Worm (Caenorhabditis elegans) whole organism, late embryonic: ENCODE data around the gene uig-1.

Experiments used
- C08G9.2 ChIP-seq: sonication (generic microtip); optimal IDR thresholded peaks from 2 replicates; lab custom pipeline; 2016; ENCODE audit warnings: mild to moderate bottlenecking, missing genetic modification characterization, moderate library complexity, missing compliant biosample characterization
- F13H6.1 ChIP-seq: sonication (generic microtip); optimal IDR thresholded peaks from 2 replicates; lab custom pipeline; 2016; ENCODE audit warnings: missing genetic modification characterization, missing compliant biosample characterization
- K02D7.2 ChIP-seq: sonication (generic microtip); optimal IDR thresholded peaks from 2 replicates; lab custom pipeline; 2017; ENCODE audit warnings: mild to moderate bottlenecking, missing genetic modification characterization, missing compliant biosample characterization
- K09A11.1 ChIP-seq: sonication (generic microtip); optimal IDR thresholded peaks from 2 replicates; lab custom pipeline; 2017; ENCODE audit warnings: antibody characterized with exemption, mild to moderate bottlenecking, missing genetic modification characterization, missing compliant biosample characterization; ENCODE audit not compliant: insufficient read depth
- T23F11.4 ChIP-seq: fragments of 200-800 bp; sonication (Bioruptor generic); optimal IDR thresholded peaks from 2 replicates; lab custom pipeline; 2018; ENCODE audit warnings: mild to moderate bottlenecking, missing genetic modification characterization, missing compliant biosample characterization
- Y22D7AL.16 ChIP-seq: sonication (generic microtip); optimal IDR thresholded peaks from 2 replicates; lab custom pipeline; 2016; ENCODE audit warnings: missing genetic modification characterization, missing compliant biosample characterization
- ama-1 ChIP-seq: fragments of 150-350 bp; optimal IDR thresholded peaks from 2 replicates; lab custom pipeline; 2014
- ceh-2 ChIP-seq: sonication (generic microtip); optimal IDR thresholded peaks from 2 replicates; lab custom pipeline; 2016; ENCODE audit warnings: missing genotype, missing genetic modification characterization, missing compliant biosample characterization
- ceh-34 ChIP-seq: sonication (generic microtip); optimal IDR thresholded peaks from 2 replicates; lab custom pipeline; 2016; ENCODE audit warnings: mild to moderate bottlenecking, missing genetic modification characterization, missing compliant biosample characterization
- ceh-48 ChIP-seq: sonication (generic microtip); optimal IDR thresholded peaks from 2 replicates; lab custom pipeline; 2016; ENCODE audit warnings: missing genetic modification characterization, inconsistent platforms, missing compliant biosample characterization
- ceh-9 ChIP-seq: sonication (generic microtip); optimal IDR thresholded peaks from 2 replicates; lab custom pipeline; 2016; ENCODE audit warnings: mild to moderate bottlenecking, missing genetic modification characterization, inconsistent platforms, missing compliant biosample characterization
- che-1 ChIP-seq: sonication (generic microtip); optimal IDR thresholded peaks from 2 replicates; lab custom pipeline; 2016; ENCODE audit warnings: mild to moderate bottlenecking, missing genetic modification characterization, missing compliant biosample characterization
- elt-2 ChIP-seq: sonication (generic microtip); optimal IDR thresholded peaks from 2 replicates; lab custom pipeline; 2016; ENCODE audit warnings: missing genetic modification reagents, missing genetic modification characterization, missing compliant biosample characterization
- elt-4 ChIP-seq: sonication (generic microtip); optimal IDR thresholded peaks from 2 replicates; lab custom pipeline; 2016; ENCODE audit warnings: missing genetic modification characterization, missing compliant biosample characterization
- fax-1 ChIP-seq: sonication (generic microtip); optimal IDR thresholded peaks from 2 replicates; lab custom pipeline; 2016; ENCODE audit warnings: missing genotype, missing genetic modification characterization, missing compliant biosample characterization
- fkh-10 ChIP-seq: fragments of 150-350 bp; optimal IDR thresholded peaks from 2 replicates; lab custom pipeline; 2014; ENCODE audit warnings: missing biosample characterization, missing genetic modification reagents, missing genetic modification characterization
- hlh-30 ChIP-seq: sonication (generic microtip); optimal IDR thresholded peaks from 2 replicates; lab custom pipeline; 2017; ENCODE audit warnings: antibody characterized with exemption, missing genetic modification characterization, missing compliant biosample characterization; ENCODE audit not compliant: insufficient read depth
- hlh-6 ChIP-seq: sonication (generic microtip); optimal IDR thresholded peaks from 2 replicates; lab custom pipeline; 2016; ENCODE audit warnings: missing genotype, missing genetic modification characterization, missing compliant biosample characterization
- hlh-8 ChIP-seq: sonication (generic microtip); optimal IDR thresholded peaks from 2 replicates; lab custom pipeline; 2016; ENCODE audit warnings: missing genotype, missing genetic modification characterization, missing compliant biosample characterization
- lim-6 ChIP-seq: sonication (generic microtip); optimal IDR thresholded peaks from 2 replicates; lab custom pipeline; 2016; ENCODE audit warnings: missing genetic modification characterization, missing compliant biosample characterization
- mec-3 ChIP-seq: sonication (generic microtip); optimal IDR thresholded peaks from 2 replicates; lab custom pipeline; 2016; ENCODE audit warnings: borderline replicate concordance, missing genetic modification characterization, missing compliant biosample characterization
- nhr-11 ChIP-seq: fragments of 150-350 bp; optimal IDR thresholded peaks from 2 replicates; lab custom pipeline; 2014; ENCODE audit warnings: missing biosample characterization, missing genetic modification characterization
- npax-4 ChIP-seq: sonication (generic microtip); optimal IDR thresholded peaks from 2 replicates; lab custom pipeline; 2016; ENCODE audit warnings: missing genetic modification characterization, missing compliant biosample characterization
- pat-9 ChIP-seq: fragments of 200-800 bp; sonication (Bioruptor generic); optimal IDR thresholded peaks from 2 replicates; lab custom pipeline; 2018; ENCODE audit warnings: mild to moderate bottlenecking, missing genetic modification characterization, moderate library complexity, missing compliant biosample characterization
- pax-1 ChIP-seq: fragments of 150-350 bp; optimal IDR thresholded peaks from 2 replicates; lab custom pipeline; 2014; ENCODE audit warnings: missing biosample characterization, missing genetic modification characterization
- pha-2 ChIP-seq: sonication (generic microtip); optimal IDR thresholded peaks from 2 replicates; lab custom pipeline; 2017; ENCODE audit warnings: mild to moderate bottlenecking, missing genetic modification characterization, missing compliant biosample characterization
- pha-4 ChIP-seq: fragments of 150-350 bp; optimal IDR thresholded peaks from 2 replicates; lab custom pipeline; 2018; ENCODE audit warnings: missing biosample characterization, missing genetic modification reagents, missing genetic modification characterization
- sdc-2 ChIP-seq: sonication (generic microtip); optimal IDR thresholded peaks from 2 replicates; lab custom pipeline; 2016; ENCODE audit warnings: missing genotype, missing genetic modification characterization, missing compliant biosample characterization
- sox-4 ChIP-seq: sonication (generic microtip); optimal IDR thresholded peaks from 2 replicates; lab custom pipeline; 2017; ENCODE audit warnings: mild to moderate bottlenecking, missing genetic modification characterization, inconsistent platforms, missing compliant biosample characterization
- syd-9 ChIP-seq: sonication (generic microtip); optimal IDR thresholded peaks from 2 replicates; lab custom pipeline; 2016; ENCODE audit warnings: mild to moderate bottlenecking, missing genetic modification characterization, moderate library complexity, missing compliant biosample characterization
- ttx-3 ChIP-seq: sonication (generic microtip); optimal IDR thresholded peaks from 2 replicates; lab custom pipeline; 2016; ENCODE audit warnings: missing genetic modification reagents, missing genetic modification characterization, missing compliant biosample characterization
- unc-42 ChIP-seq: sonication (generic microtip); optimal IDR thresholded peaks from 2 replicates; lab custom pipeline; 2016; ENCODE audit warnings: missing genotype, missing genetic modification characterization, missing compliant biosample characterization
- unc-55 ChIP-seq: sonication (generic microtip); optimal IDR thresholded peaks from 2 replicates; lab custom pipeline; 2017; ENCODE audit warnings: missing biosample characterization, missing genetic modification reagents, missing genetic modification characterization

uig-1 gene

DNA sequence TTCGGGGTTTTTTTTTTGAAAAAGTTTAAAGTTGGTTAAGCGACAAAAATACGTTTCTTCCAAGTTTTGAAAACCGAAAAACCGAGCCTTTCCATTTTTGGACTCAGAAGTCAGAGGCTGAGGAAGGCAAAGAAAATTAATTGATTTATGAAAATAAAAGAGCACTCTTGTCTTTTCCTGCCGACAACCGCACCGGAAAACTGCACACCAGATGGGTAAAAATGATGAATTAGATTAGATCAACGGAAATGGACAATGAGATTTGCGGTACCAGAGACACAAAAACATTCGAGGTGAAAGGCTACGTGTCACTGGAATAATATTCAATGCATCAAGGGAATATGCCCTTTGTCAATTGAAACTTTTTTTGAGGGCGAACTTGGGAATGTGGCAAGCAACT is 1.3 kb downstream of the uig-1 start:
- TF ChIP-seq ceh-34 (tag; lab: Kevin White, UChicago) (no peak), unc-42 (tag; lab: Kevin White, UChicago) (peak; percentile 73)

DNA sequence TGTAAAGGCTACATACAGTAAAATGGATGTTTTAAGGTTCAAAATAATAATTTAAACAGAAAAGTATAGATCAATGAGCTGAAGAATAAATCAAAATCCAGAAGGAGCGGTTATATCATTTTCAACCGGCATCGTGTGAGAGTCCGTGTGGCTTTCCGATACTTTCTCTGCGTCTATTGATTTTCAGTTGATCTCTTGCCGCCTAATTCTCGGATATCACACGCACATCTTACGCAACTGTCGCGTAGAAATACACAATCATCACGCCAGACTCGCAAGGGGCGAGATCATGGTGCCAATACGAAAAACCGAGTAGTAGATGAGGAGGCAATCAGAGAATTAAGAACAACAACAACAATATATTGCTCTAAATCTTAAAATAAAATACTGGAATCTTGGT is 6.9 kb downstream of the uig-1 start:
- TF ChIP-seq ama-1 (lab: Kevin White, UChicago) (no peak), unc-55 (GFP tag; lab: Kevin White, UChicago) (peak; percentile 6)

DNA sequence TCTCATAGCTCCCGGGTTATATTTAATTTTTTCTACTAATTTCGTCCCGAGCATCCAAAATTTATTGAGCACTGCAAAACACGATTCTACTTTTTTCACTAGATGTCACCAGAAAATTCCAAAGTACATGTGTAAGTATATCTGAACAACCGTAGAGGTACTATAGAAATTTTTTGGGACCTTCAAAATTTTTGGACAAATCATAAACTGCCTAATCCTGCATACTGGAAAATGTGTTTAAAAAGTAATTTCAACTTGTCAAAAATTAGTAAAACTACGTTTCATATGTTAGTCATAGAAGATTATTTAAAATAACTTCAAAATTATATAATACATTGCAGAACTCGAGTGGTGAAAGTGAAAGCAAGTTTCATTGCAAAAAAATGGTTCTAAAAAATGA is 9.3 kb downstream of the uig-1 start:
- no peak for TF ChIP-seq T23F11.4 (GFP tag; lab: Kevin White, UChicago)
- TF ChIP-seq, all 69 proteins: peak for 0

DNA sequence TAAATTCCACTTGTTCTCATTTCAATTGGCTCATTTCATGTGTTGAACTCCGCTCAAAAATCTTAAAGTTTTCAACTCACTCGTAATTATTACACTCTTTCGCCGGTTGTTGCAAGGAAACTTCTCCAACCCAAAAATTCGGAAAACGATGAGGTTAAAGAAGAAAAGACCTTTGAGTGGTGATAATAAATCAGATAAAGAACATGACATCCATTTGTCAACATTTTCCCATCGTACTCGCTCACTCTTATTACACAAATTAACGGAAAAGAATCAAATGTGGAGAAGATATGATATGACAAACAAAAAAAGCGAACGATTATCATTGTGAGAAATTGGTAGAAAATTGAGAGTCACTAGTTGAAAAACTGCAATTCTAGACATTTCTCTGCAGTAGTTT is 10.5 kb downstream of the uig-1 start:
- TF ChIP-seq hlh-6 (no peak), K02D7.2 (tag; lab: Kevin White, UChicago) (no peak), sdc-2 (tag; lab: Kevin White, UChicago) (no peak), ceh-2 (tag; lab: Kevin White, UChicago) (no peak), hlh-8 (tag; lab: Kevin White, UChicago) (no peak), F13H6.1 (tag; lab: Kevin White, UChicago) (no peak), K09A11.1 (tag; lab: Kevin White, UChicago) (no peak), npax-4 (tag; lab: Kevin White, UChicago) (no peak), pat-9 (tag; lab: Kevin White, UChicago) (no peak), hlh-30 (tag; lab: Kevin White, UChicago) (no peak), elt-2 (no peak), che-1 (tag; lab: Kevin White, UChicago) (no peak), pha-4 (tag; lab: Kevin White, UChicago) (no peak), pax-1 (no peak), pha-2 (tag; lab: Kevin White, UChicago) (no peak), ceh-9 (tag; lab: Kevin White, UChicago) (no peak), Y22D7AL.16 (tag; lab: Kevin White, UChicago) (no peak), C08G9.2 (no peak), ceh-48 (no peak), mec-3 (tag; lab: Kevin White, UChicago) (no peak)

DNA sequence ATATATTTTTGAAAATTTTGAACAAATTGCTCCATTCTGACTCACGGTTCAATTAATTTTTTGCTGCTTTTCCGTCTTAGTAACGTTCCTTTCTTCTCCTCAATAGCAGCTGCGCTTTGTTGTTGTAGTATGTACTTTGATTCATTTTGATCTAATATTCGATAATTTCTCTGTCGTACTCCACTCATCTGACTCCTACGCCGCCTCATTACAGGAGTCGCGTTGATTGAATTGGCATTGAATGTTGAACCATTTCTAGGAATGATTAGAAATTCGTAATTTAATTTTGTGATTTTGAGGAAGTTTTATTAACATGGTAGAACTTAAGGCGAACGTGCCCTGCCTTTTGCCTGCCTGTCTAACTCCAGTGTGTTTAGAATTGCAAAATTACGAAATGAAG is 12.8 kb downstream of the uig-1 start:
- TF ChIP-seq pha-4 (tag; lab: Kevin White, UChicago) (no peak), pat-9 (tag; lab: Kevin White, UChicago) (no peak), mec-3 (tag; lab: Kevin White, UChicago) (no peak), unc-42 (tag; lab: Kevin White, UChicago) (peak; percentile 70), elt-4 (tag; lab: Kevin White, UChicago) (no peak), nhr-11 (no peak), ttx-3 (tag; lab: Kevin White, UChicago) (no peak)

DNA sequence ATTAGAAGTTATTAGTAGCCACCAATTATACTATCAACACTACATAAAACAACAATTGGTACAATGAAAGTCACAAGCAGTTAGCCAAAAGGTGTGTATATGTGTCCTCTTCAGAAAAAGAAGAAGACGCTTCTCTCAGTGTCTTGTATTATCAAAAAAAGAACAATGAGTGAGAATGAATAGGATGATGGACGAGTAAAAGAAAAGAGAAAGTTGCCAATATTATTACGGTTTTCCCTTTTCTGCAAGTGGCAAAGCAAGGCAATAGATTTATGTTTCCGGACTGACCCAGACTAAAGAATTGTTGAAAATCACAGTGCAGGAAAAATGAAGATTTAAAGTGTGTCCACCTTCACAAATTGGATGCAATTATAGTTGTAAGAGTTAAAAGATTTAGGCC is 15.4 kb downstream of the uig-1 start:
- TF ChIP-seq fax-1 (tag; lab: Kevin White, UChicago): no peak
- no peak for TF ChIP-seq fkh-10 (GFP tag; lab: Kevin White, UChicago)
- TF ChIP-seq syd-9 (tag; lab: Kevin White, UChicago): no peak
- no peak for TF ChIP-seq sox-4
- no peak for TF ChIP-seq unc-55 (GFP tag; lab: Kevin White, UChicago)
- TF ChIP-seq lim-6 (tag; lab: Kevin White, UChicago): no peak
- no peak for TF ChIP-seq elt-4 (tag; lab: Kevin White, UChicago)
- TF ChIP-seq K09A11.1 (tag; lab: Kevin White, UChicago): no peak
